Worm (Caenorhabditis elegans) whole organism, early embryonic: ENCODE results near the gene osm-1.

ENCODE experiments used
- B0310.2 ChIP-seq: sonication (generic microtip); optimal IDR thresholded peaks from 2 replicates; lab custom pipeline; 2016; ENCODE audit warnings: mild to moderate bottlenecking, missing genetic modification characterization, missing compliant biosample characterization
- F13C5.2 ChIP-seq: sonication (generic microtip); optimal IDR thresholded peaks from 2 replicates; lab custom pipeline; 2017; ENCODE audit warnings: mild to moderate bottlenecking, missing genetic modification characterization, inconsistent platforms, missing compliant biosample characterization
- aly-1 ChIP-seq: sonication (generic microtip); optimal IDR thresholded peaks from 2 replicates; lab custom pipeline; 2016; ENCODE audit warnings: missing genetic modification characterization, missing compliant biosample characterization
- ama-1 ChIP-seq: fragments of 150-350 bp; optimal IDR thresholded peaks from 2 replicates; lab custom pipeline; 2014
- ceh-13 ChIP-seq: fragments of 200-800 bp; sonication (Bioruptor generic); optimal IDR thresholded peaks from 2 replicates; lab custom pipeline; 2018; ENCODE audit warnings: mild to moderate bottlenecking, missing genetic modification characterization, missing compliant biosample characterization
- ceh-36 ChIP-seq: sonication (generic microtip); optimal IDR thresholded peaks from 2 replicates; lab custom pipeline; 2016; ENCODE audit warnings: missing genetic modification characterization, inconsistent platforms, missing compliant biosample characterization
- ets-7 ChIP-seq: sonication (generic microtip); optimal IDR thresholded peaks from 2 replicates; lab custom pipeline; 2016; ENCODE audit warnings: missing genotype, missing genetic modification characterization, missing compliant biosample characterization
- flt-1 ChIP-seq: fragments of 200-800 bp; sonication (Bioruptor generic); IDR thresholded peaks from 2 replicates; pipeline ENCODE4 v1.3.6; 2022; ENCODE audit warnings: missing genetic modification characterization, missing compliant biosample characterization
- hmbx-1 ChIP-seq: sonication (generic microtip); optimal IDR thresholded peaks from 2 replicates; lab custom pipeline; 2016; ENCODE audit warnings: mild to moderate bottlenecking, missing genetic modification characterization, missing compliant biosample characterization
- hmg-4 ChIP-seq: fragments of 200-800 bp; sonication (Bioruptor generic); optimal IDR thresholded peaks from 2 replicates; lab custom pipeline; 2018; ENCODE audit warnings: mild to moderate bottlenecking, missing genetic modification characterization, missing compliant biosample characterization
- hnd-1 ChIP-seq: sonication (generic microtip); optimal IDR thresholded peaks from 2 replicates; lab custom pipeline; 2016; ENCODE audit warnings: missing genetic modification characterization, missing compliant biosample characterization
- pes-1 ChIP-seq: fragments of 200-800 bp; sonication (Bioruptor generic); IDR thresholded peaks from 2 replicates; pipeline ENCODE4 v1.3.6; 2022; ENCODE audit warnings: missing genetic modification reagents, missing genetic modification characterization, missing compliant biosample characterization
- scrt-1 ChIP-seq: fragments of 200-800 bp; sonication (Bioruptor generic); IDR thresholded peaks from 2 replicates; pipeline ENCODE4 v1.3.6; 2022; ENCODE audit warnings: missing genetic modification characterization, missing compliant biosample characterization
- sea-1 ChIP-seq: fragments of 200-800 bp; sonication (Bioruptor generic); conservative IDR thresholded peaks from 2 replicates; pipeline ENCODE4 v1.3.6; 2022; ENCODE audit warnings: missing genetic modification characterization, missing compliant biosample characterization
- tbx-11 ChIP-seq: fragments of 200-800 bp; sonication (Bioruptor generic); IDR thresholded peaks from 2 replicates; pipeline ENCODE4 v1.3.6; 2022; ENCODE audit warnings: missing genetic modification characterization, missing compliant biosample characterization
- tbx-37 ChIP-seq: fragments of 200-800 bp; sonication (Bioruptor generic); conservative IDR thresholded peaks from 2 replicates; pipeline ENCODE4 v1.3.6; 2022; ENCODE audit warnings: missing genetic modification reagents, missing genetic modification characterization, missing compliant biosample characterization
- tra-4 ChIP-seq: sonication (generic microtip); optimal IDR thresholded peaks from 2 replicates; lab custom pipeline; 2017; ENCODE audit warnings: missing genetic modification characterization, missing compliant biosample characterization

Gene osm-1

ce11 chrX:16551318-16551717 is 10.8 kb downstream of the osm-1 start:
- TF ChIP-seq aly-1 (tag; lab: Kevin White, UChicago) = no peak
- no peak for TF ChIP-seq ama-1 (lab: Kevin White, UChicago)
- peak; percentile 5 for TF ChIP-seq hmbx-1
- no peak for TF ChIP-seq ceh-13 (GFP tag; lab: Kevin White, UChicago)
- no peak for TF ChIP-seq ets-7 (tag; lab: Kevin White, UChicago)
- 0 out of 2 replicates have a peak, but pooled peaks have one; percentile 65 for TF ChIP-seq sea-1 (GFP tag; lab: Robert Waterston, UW)
- TF ChIP-seq tbx-37 (GFP tag; lab: Robert Waterston, UW) = peak; percentile 30; the same call in 1 of the 2 replicates
- peak; percentile 61 for TF ChIP-seq flt-1 (GFP tag; lab: Robert Waterston, UW)
- TF ChIP-seq B0310.2 (tag; lab: Kevin White, UChicago) = no peak
- TF ChIP-seq hmg-4 (GFP tag; lab: Kevin White, UChicago) = peak; percentile 26
- peak; percentile 24 for TF ChIP-seq ceh-36 (tag; lab: Kevin White, UChicago)
- TF ChIP-seq scrt-1 (GFP tag; lab: Robert Waterston, UW) = peak; percentile 77
- TF ChIP-seq F13C5.2 (tag; lab: Kevin White, UChicago) = no peak
- no peak; the same call in none of the 2 replicates for TF ChIP-seq pes-1
- 0 out of 2 replicates have a peak, but pooled peaks have one; percentile 14 for TF ChIP-seq tbx-11 (GFP tag; lab: Robert Waterston, UW)
- TF ChIP-seq tra-4 (tag; lab: Kevin White, UChicago) = no peak
- TF ChIP-seq hnd-1 (tag; lab: Kevin White, UChicago) = no peak

ce11 chrX:16553845-16554426 is 13.5 kb downstream of the osm-1 start, which contains the start of gene K08B5.2:
Gene K08B5.2 (minus strand): TSS chrX:16553887.
- TF ChIP-seq ama-1 (lab: Kevin White, UChicago) (no peak), F13C5.2 (tag; lab: Kevin White, UChicago) (no peak), ets-7 (tag; lab: Kevin White, UChicago) (no peak)

- TF ChIP-seq tbx-37 (GFP tag; lab: Robert Waterston, UW) (no peak), B0310.2 (tag; lab: Kevin White, UChicago) (no peak), hnd-1 (tag; lab: Kevin White, UChicago) (no peak), tra-4 (tag; lab: Kevin White, UChicago) (no peak), hmbx-1 (no peak), hmg-4 (GFP tag; lab: Kevin White, UChicago) (no peak), pes-1 (no peak), sea-1 (GFP tag; lab: Robert Waterston, UW) (no peak), ets-7 (tag; lab: Kevin White, UChicago) (no peak), F13C5.2 (tag; lab: Kevin White, UChicago) (no peak), flt-1 (GFP tag; lab: Robert Waterston, UW) (no peak), ama-1 (lab: Kevin White, UChicago) (no peak), tbx-11 (GFP tag; lab: Robert Waterston, UW) (no peak), ceh-13 (GFP tag; lab: Kevin White, UChicago) (no peak), scrt-1 (GFP tag; lab: Robert Waterston, UW) (no peak), aly-1 (tag; lab: Kevin White, UChicago) (no peak), ceh-36 (tag; lab: Kevin White, UChicago) (no peak)
These were observed 15.3 kb downstream of the osm-1 start for ce11 chrX:16555726-16556125.

- TF ChIP-seq flt-1 (GFP tag; lab: Robert Waterston, UW) (no peak), tbx-37 (GFP tag; lab: Robert Waterston, UW) (no peak), ama-1 (lab: Kevin White, UChicago) (no peak), hmg-4 (GFP tag; lab: Kevin White, UChicago) (no peak), sea-1 (GFP tag; lab: Robert Waterston, UW) (no peak), B0310.2 (tag; lab: Kevin White, UChicago) (no peak), scrt-1 (GFP tag; lab: Robert Waterston, UW) (no peak), ets-7 (tag; lab: Kevin White, UChicago) (no peak), hnd-1 (tag; lab: Kevin White, UChicago) (no peak), aly-1 (tag; lab: Kevin White, UChicago) (no peak), ceh-36 (tag; lab: Kevin White, UChicago) (no peak)
These were observed 17.6 kb downstream of the osm-1 start, which contains the start of gene K08B5.1 for ce11 chrX:16558117-16558516. Gene K08B5.1 (plus strand): TSS chrX:16558434.

ce11 chrX:16558776-16559175 is 18.3 kb downstream of the osm-1 start:
- no peak for TF ChIP-seq scrt-1 (GFP tag; lab: Robert Waterston, UW)
- no peak for TF ChIP-seq tbx-11 (GFP tag; lab: Robert Waterston, UW)
- 0 out of 2 replicates have a peak, but pooled peaks have one; percentile 25 for TF ChIP-seq flt-1 (GFP tag; lab: Robert Waterston, UW)
- TF ChIP-seq sea-1 (GFP tag; lab: Robert Waterston, UW) = no peak
- TF ChIP-seq ceh-36 (tag; lab: Kevin White, UChicago) = no peak
- TF ChIP-seq B0310.2 (tag; lab: Kevin White, UChicago) = no peak
- TF ChIP-seq tra-4 (tag; lab: Kevin White, UChicago) = no peak
- no peak for TF ChIP-seq hmg-4 (GFP tag; lab: Kevin White, UChicago)
- TF ChIP-seq ceh-13 (GFP tag; lab: Kevin White, UChicago) = no peak
- no peak for TF ChIP-seq ets-7 (tag; lab: Kevin White, UChicago)
- TF ChIP-seq ama-1 (lab: Kevin White, UChicago) = no peak
- TF ChIP-seq hnd-1 (tag; lab: Kevin White, UChicago) = no peak
- peak; percentile 75; the same call in 1 of the 2 replicates for TF ChIP-seq pes-1
- peak; percentile 63 for TF ChIP-seq tbx-37 (GFP tag; lab: Robert Waterston, UW)

ce11 chrX:16559387-16559786 is 18.9 kb downstream of the osm-1 start:
- TF ChIP-seq tra-4 (tag; lab: Kevin White, UChicago) = no peak
- TF ChIP-seq sea-1 (GFP tag; lab: Robert Waterston, UW) = no peak
- no peak for TF ChIP-seq flt-1 (GFP tag; lab: Robert Waterston, UW)
- no peak for TF ChIP-seq hnd-1 (tag; lab: Kevin White, UChicago)
- TF ChIP-seq scrt-1 (GFP tag; lab: Robert Waterston, UW) = no peak
